Fruit fly (Drosophila melanogaster) whole organism, prepupa: Measurements from ENCODE around the gene CG9312.
A peak's percentile ranks its signal among the peaks of the same experiment; 100 is the strongest.

Experiments used
- CG10631 ChIP-seq: fragments of 200-800 bp; sonication (Bioruptor generic); optimal IDR thresholded peaks from 2 replicates; lab custom pipeline; 2016; ENCODE audit warnings: missing biosample characterization, missing genetic modification characterization
- CG10669 ChIP-seq: fragments of 200-800 bp; sonication (Bioruptor generic); optimal IDR thresholded peaks from 3 replicates; lab custom pipeline; 2018; ENCODE audit warnings: missing biosample characterization, mild to moderate bottlenecking, missing genetic modification characterization, moderate library complexity
- CG11294 ChIP-seq: fragments of 200-800 bp; sonication (Bioruptor generic); IDR thresholded peaks from 2 replicates; pipeline ENCODE4 v1.3.6; 2022; ENCODE audit warnings: missing biosample characterization, missing genetic modification characterization
- CG15336 ChIP-seq: fragments of 200-800 bp; sonication (Bioruptor generic); IDR thresholded peaks from 2 replicates; pipeline ENCODE4 v1.3.6; 2022; ENCODE audit warnings: missing biosample characterization, missing genetic modification characterization
- CG1621 ChIP-seq: fragments of 200-800 bp; sonication (Bioruptor generic); optimal IDR thresholded peaks from 3 replicates; lab custom pipeline; 2018; ENCODE audit warnings: missing biosample characterization, mild to moderate bottlenecking, missing genetic modification characterization
- CG16779 ChIP-seq: fragments of 200-800 bp; sonication (Bioruptor generic); optimal IDR thresholded peaks from 3 replicates; lab custom pipeline; 2017; ENCODE audit warnings: missing biosample characterization, mild to moderate bottlenecking, missing genetic modification characterization
- CG3032 ChIP-seq: fragments of 200-800 bp; optimal IDR thresholded peaks from 2 replicates; lab custom pipeline; 2019; ENCODE audit warnings: missing biosample characterization, mild to moderate bottlenecking, missing genetic modification characterization, moderate library complexity
- CG31627 ChIP-seq: fragments of 200-800 bp; sonication (Bioruptor generic); optimal IDR thresholded peaks from 3 replicates; lab custom pipeline; 2016; ENCODE audit warnings: missing biosample characterization, missing genetic modification characterization
- CG34406 ChIP-seq: fragments of 200-800 bp; sonication (Bioruptor generic); optimal IDR thresholded peaks from 3 replicates; lab custom pipeline; 2016; ENCODE audit warnings: missing biosample characterization, missing genetic modification characterization
- CG3919 ChIP-seq: fragments of 200-800 bp; sonication (Bioruptor generic); optimal IDR thresholded peaks from 3 replicates; lab custom pipeline; 2016; ENCODE audit warnings: missing biosample characterization, missing genetic modification characterization
- CG4318 ChIP-seq: fragments of 200-800 bp; sonication (Bioruptor generic); optimal IDR thresholded peaks from 3 replicates; lab custom pipeline; 2017; ENCODE audit warnings: missing biosample characterization, mild to moderate bottlenecking, missing genetic modification characterization
- CG6276 ChIP-seq: fragments of 200-800 bp; sonication (Bioruptor generic); optimal IDR thresholded peaks from 2 replicates; lab custom pipeline; 2017; ENCODE audit warnings: missing biosample characterization, mild to moderate bottlenecking, missing genetic modification characterization
- CG6808 ChIP-seq: fragments of 200-800 bp; sonication (Bioruptor generic); optimal IDR thresholded peaks from 3 replicates; lab custom pipeline; 2017; ENCODE audit warnings: missing biosample characterization, missing genetic modification characterization, mild to moderate bottlenecking, moderate library complexity, missing genetic modification reagents
- CG8119 ChIP-seq: fragments of 200-800 bp; sonication (Bioruptor generic); IDR thresholded peaks from 3 replicates; pipeline ENCODE4 v1.3.6; 2022; ENCODE audit warnings: missing biosample characterization, missing genetic modification characterization
- CG8632 ChIP-seq: fragments of 200-800 bp; sonication (Bioruptor generic); optimal IDR thresholded peaks from 3 replicates; lab custom pipeline; 2016; ENCODE audit warnings: missing biosample characterization, missing genetic modification characterization
- CG9139 ChIP-seq: fragments of 200-800 bp; sonication (Bioruptor generic); optimal IDR thresholded peaks from 3 replicates; lab custom pipeline; 2017; ENCODE audit warnings: missing biosample characterization, mild to moderate bottlenecking, missing genetic modification characterization
- Eip75B ChIP-seq: fragments of 200-800 bp; sonication (Bioruptor generic); optimal IDR thresholded peaks from 3 replicates; lab custom pipeline; 2016; ENCODE audit warnings: missing biosample characterization, missing genetic modification characterization
- Eip78C ChIP-seq: fragments of 200-800 bp; sonication (Bioruptor generic); peaks from one replicate; lab custom pipeline; 2016; ENCODE audit warnings: missing biosample characterization, missing genetic modification characterization
- Ets21C ChIP-seq: fragments of 200-800 bp; sonication (Bioruptor generic); optimal IDR thresholded peaks from 3 replicates; lab custom pipeline; 2016; ENCODE audit warnings: missing biosample characterization, missing genetic modification characterization
- Ets96B ChIP-seq: fragments of 200-800 bp; optimal IDR thresholded peaks from 2 replicates; lab custom pipeline; 2019; ENCODE audit warnings: missing biosample characterization, mild to moderate bottlenecking, missing genetic modification characterization, moderate library complexity
- Hr38 ChIP-seq: sonication (Bioruptor generic); optimal IDR thresholded peaks from 2 replicates; lab custom pipeline; 2016; ENCODE audit warnings: missing biosample characterization, missing genetic modification characterization
- Hr39 ChIP-seq: fragments of 200-800 bp; sonication (Bioruptor generic); optimal IDR thresholded peaks from 2 replicates; lab custom pipeline; 2016; ENCODE audit warnings: missing biosample characterization, missing genetic modification characterization
- Lpt ChIP-seq: fragments of 200-800 bp; sonication (Bioruptor generic); optimal IDR thresholded peaks from 3 replicates; lab custom pipeline; 2016; ENCODE audit warnings: missing biosample characterization, missing genetic modification characterization
- Met ChIP-seq: fragments of 200-800 bp; sonication (Bioruptor generic); optimal IDR thresholded peaks from 3 replicates; lab custom pipeline; 2016; ENCODE audit warnings: missing biosample characterization, missing genetic modification characterization
- OdsH ChIP-seq: fragments of 200-800 bp; sonication (Bioruptor generic); optimal IDR thresholded peaks from 3 replicates; lab custom pipeline; 2016; ENCODE audit warnings: missing biosample characterization, missing genetic modification characterization
- Sox102F ChIP-seq: fragments of 200-800 bp; sonication (Bioruptor generic); optimal IDR thresholded peaks from 2 replicates; lab custom pipeline; 2016; ENCODE audit warnings: missing biosample characterization, mild to moderate bottlenecking, missing genetic modification characterization
- Sox14 ChIP-seq: fragments of 200-800 bp; sonication (Bioruptor generic); optimal IDR thresholded peaks from 3 replicates; lab custom pipeline; 2016; ENCODE audit warnings: missing biosample characterization, missing genetic modification characterization
- Sox15 ChIP-seq: fragments of 200-800 bp; sonication (Bioruptor generic); optimal IDR thresholded peaks from 3 replicates; lab custom pipeline; 2016; ENCODE audit warnings: missing biosample characterization, missing genetic modification characterization
- achi ChIP-seq: fragments of 200-800 bp; sonication (Bioruptor generic); optimal IDR thresholded peaks from 3 replicates; lab custom pipeline; 2016; ENCODE audit warnings: missing biosample characterization, missing genetic modification characterization
- acj6 ChIP-seq: fragments of 200-800 bp; sonication (Bioruptor generic); optimal IDR thresholded peaks from 3 replicates; lab custom pipeline; 2016; ENCODE audit warnings: missing biosample characterization, missing genetic modification characterization
- cyc ChIP-seq: fragments of 200-800 bp; sonication (Bioruptor generic); optimal IDR thresholded peaks from 3 replicates; lab custom pipeline; 2016; ENCODE audit warnings: missing biosample characterization, missing genetic modification characterization
- dac ChIP-seq: fragments of 200-800 bp; sonication (Bioruptor generic); optimal IDR thresholded peaks from 2 replicates; lab custom pipeline; 2017; ENCODE audit warnings: missing biosample characterization, mild to moderate bottlenecking, missing genetic modification characterization
- dsx ChIP-seq: fragments of 200-800 bp; optimal IDR thresholded peaks from 3 replicates; lab custom pipeline; 2019; ENCODE audit warnings: missing biosample characterization, mild to moderate bottlenecking, missing genetic modification characterization, moderate library complexity; ENCODE audit not compliant: poor library complexity, severe bottlenecking
- eg ChIP-seq: fragments of 200-800 bp; sonication (Bioruptor generic); IDR thresholded peaks from 3 replicates; pipeline ENCODE4 v1.3.6; 2022; ENCODE audit warnings: missing biosample characterization, missing genetic modification characterization
- fd59A ChIP-seq: fragments of 200-800 bp; sonication (Bioruptor generic); optimal IDR thresholded peaks from 2 replicates; lab custom pipeline; 2017; ENCODE audit warnings: missing biosample characterization, mild to moderate bottlenecking, missing genetic modification characterization, missing genetic modification reagents
- fd85E ChIP-seq: fragments of 200-800 bp; sonication (Bioruptor generic); optimal IDR thresholded peaks from 3 replicates; lab custom pipeline; 2016; ENCODE audit warnings: missing biosample characterization, missing genetic modification characterization
- fkh ChIP-seq: fragments of 200-800 bp; sonication (Bioruptor generic); optimal IDR thresholded peaks from 3 replicates; lab custom pipeline; 2017; ENCODE audit warnings: missing biosample characterization, mild to moderate bottlenecking, missing genetic modification characterization, moderate library complexity
- lz ChIP-seq: fragments of 200-800 bp; sonication (Bioruptor generic); optimal IDR thresholded peaks from 3 replicates; lab custom pipeline; 2016; ENCODE audit warnings: missing biosample characterization, missing genetic modification characterization
- net ChIP-seq: fragments of 200-800 bp; sonication (Bioruptor generic); optimal IDR thresholded peaks from 3 replicates; lab custom pipeline; 2016; ENCODE audit warnings: missing biosample characterization, missing genetic modification characterization
- pdm3 ChIP-seq: fragments of 200-800 bp; sonication (Bioruptor generic); optimal IDR thresholded peaks from 3 replicates; lab custom pipeline; 2016; ENCODE audit warnings: missing biosample characterization, missing genetic modification characterization
- salr ChIP-seq, 2 experiments: fragments of 200-800 bp; sonication (Bioruptor generic); optimal IDR thresholded peaks; 3 replicates each; lab custom pipeline; 2016 to 2018; ENCODE audit warnings: missing biosample characterization in 2 of 2, missing genetic modification characterization in 2 of 2, mild to moderate bottlenecking in 1 of 2
- spab ChIP-seq: fragments of 200-800 bp; sonication (Bioruptor generic); optimal IDR thresholded peaks from 2 replicates; lab custom pipeline; 2017; ENCODE audit warnings: missing biosample characterization, mild to moderate bottlenecking, missing genetic modification characterization, missing genetic modification reagents
- ss ChIP-seq, 2 experiments: fragments of 200-800 bp; sonication (Bioruptor generic); optimal IDR thresholded peaks; 2 replicates in 1 of 2; 3 replicates in 1 of 2; lab custom pipeline; 2017 to 2018; ENCODE audit warnings: mild to moderate bottlenecking in 2 of 2, missing biosample characterization in 2 of 2, missing genetic modification characterization in 2 of 2, moderate library complexity in 1 of 2
- svp ChIP-seq: fragments of 200-800 bp; sonication (Bioruptor generic); peaks from one replicate; lab custom pipeline; 2016; ENCODE audit warnings: missing biosample characterization, missing genetic modification characterization
- topi ChIP-seq: fragments of 200-800 bp; sonication (Bioruptor generic); optimal IDR thresholded peaks from 3 replicates; lab custom pipeline; 2016; ENCODE audit warnings: missing biosample characterization, missing genetic modification characterization
- vri ChIP-seq: fragments of 200-800 bp; sonication (Bioruptor generic); optimal IDR thresholded peaks from 3 replicates; lab custom pipeline; 2016; ENCODE audit warnings: missing biosample characterization, mild to moderate bottlenecking, missing genetic modification characterization

Gene CG9312

DNA sequence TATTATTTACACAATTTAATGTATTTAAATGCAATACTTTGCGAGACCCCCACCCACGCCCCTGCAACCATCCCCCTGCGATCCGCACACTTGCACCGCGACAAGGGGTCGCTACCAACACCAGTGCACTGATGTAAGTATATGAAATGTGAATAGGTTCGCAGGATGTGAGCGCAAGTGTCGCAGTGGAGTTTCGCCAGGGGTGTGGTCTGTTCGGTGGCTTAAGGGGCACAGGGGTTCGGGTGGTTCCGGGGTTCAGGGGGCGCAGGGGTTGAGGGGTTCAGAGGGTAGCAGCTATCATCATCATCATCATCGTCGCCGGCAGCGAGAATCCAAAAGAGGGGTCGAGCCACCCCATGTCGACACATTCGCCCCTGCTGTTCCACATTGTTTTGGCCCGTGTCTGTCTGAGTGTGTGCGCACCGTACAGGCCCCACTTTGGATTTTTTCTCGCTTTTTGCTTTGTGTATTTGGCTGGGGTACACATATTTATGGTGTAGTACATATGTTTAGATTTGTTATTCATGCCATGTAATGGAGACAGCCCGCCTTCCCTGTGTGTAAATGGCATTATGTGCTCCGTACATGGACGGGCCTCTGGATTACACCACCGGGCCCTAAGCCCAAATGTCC lies 39.5 kb downstream of the CG9312 start:
- TF ChIP-seq Lpt (no peak), pdm3 (no peak), CG6276 (no peak), Eip75B (GFP tag; lab: Kevin White, UChicago) (no peak), CG11294 (no peak)

DNA sequence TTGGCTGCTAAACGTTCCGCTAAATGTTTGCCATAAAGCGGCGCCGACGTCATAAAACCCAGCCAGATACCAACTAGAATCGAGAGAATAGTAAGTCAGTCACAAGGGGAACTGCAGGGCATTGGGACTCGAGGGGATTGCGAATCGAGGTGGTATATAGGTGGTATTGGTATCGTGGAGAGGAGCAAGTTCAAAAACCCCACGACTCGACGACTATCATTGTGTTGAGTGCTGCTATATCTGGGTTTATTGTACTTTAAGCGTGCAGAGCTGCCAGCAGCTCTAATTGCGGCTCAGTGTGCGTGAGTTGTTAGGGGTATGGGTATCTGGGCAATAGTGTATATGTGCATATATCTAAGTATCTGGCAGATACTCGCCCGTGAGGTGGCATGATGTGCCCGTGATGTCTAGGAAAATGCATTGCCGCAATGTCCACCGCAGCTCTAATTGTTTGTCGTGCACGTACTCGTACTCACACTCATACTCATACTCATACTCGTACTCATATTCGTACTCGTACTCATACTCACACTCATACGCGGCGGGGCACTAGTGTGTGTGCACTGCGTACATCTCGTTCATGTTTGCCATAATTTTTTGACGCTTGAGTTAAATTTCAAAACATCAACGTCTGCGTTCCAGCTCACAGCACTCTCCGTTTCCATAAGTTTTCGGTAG lies 40.6 kb downstream of the CG9312 start:
- TF ChIP-seq OdsH (GFP tag; lab: Kevin White, UChicago) (no peak), CG1621 (tag; lab: Kevin White, UChicago) (no peak), CG10669 (GFP tag; lab: Kevin White, UChicago) (no peak), Lpt (peak; percentile 14), svp (peak; percentile 60), CG31627 (GFP tag; lab: Kevin White, UChicago) (no peak)

DNA sequence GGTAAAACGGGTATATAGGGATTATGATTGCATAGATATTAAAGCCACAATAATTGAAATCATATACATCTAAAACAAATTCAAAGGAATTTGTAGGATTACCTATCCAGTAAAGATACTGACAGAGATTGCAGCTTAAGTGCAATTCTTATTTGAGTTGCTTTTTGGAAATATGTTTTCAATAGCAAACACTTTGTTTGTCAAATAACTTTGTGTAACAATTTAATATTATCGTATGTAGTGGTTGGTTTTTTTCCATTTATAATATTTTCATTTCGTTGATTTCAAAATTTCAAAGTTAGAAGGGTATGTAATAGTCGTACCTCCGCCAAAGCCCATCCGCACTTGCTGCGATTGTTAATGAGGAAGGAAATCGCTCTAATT lies 41.1 kb downstream of the CG9312 start:
- TF ChIP-seq CG6808 (GFP tag; lab: Kevin White, UChicago): peak; percentile 5
- TF ChIP-seq CG8632: peak; percentile 16
- peak; percentile 28 for TF ChIP-seq CG3032 (tag; lab: Kevin White, UChicago)
- peak; percentile 84 for TF ChIP-seq CG4318 (GFP tag; lab: Kevin White, UChicago)
- peak; percentile 59 for TF ChIP-seq dac (GFP tag; lab: Kevin White, UChicago)
- TF ChIP-seq topi (GFP tag; lab: Kevin White, UChicago): peak; percentile 61
- peak; percentile 32 for TF ChIP-seq spab (GFP tag; lab: Kevin White, UChicago)
- peak; percentile 55 for TF ChIP-seq Met (GFP tag; lab: Kevin White, UChicago)
- peak; percentile 49 for TF ChIP-seq Hr39 (GFP tag; lab: Kevin White, UChicago)
- TF ChIP-seq Hr38 (GFP tag; lab: Kevin White, UChicago): no peak
- TF ChIP-seq fd59A: peak; percentile 33
- TF ChIP-seq eg (GFP tag; lab: Robert Waterston, UW): peak; percentile 59
- TF ChIP-seq Ets96B (tag; lab: Kevin White, UChicago): peak; percentile 22
- peak; percentile 64 for TF ChIP-seq CG3919 (GFP tag; lab: Kevin White, UChicago)
- peak; percentile 55 for TF ChIP-seq CG10631 (GFP tag; lab: Kevin White, UChicago)
- peak; percentile 68 for TF ChIP-seq achi (GFP tag; lab: Kevin White, UChicago)
- peak; percentile 46 for TF ChIP-seq CG34406
- TF ChIP-seq Lpt: peak; percentile 43
- TF ChIP-seq Sox15: no peak
- TF ChIP-seq acj6 (GFP tag; lab: Kevin White, UChicago): peak; percentile 61
- peak; percentile 25 for TF ChIP-seq cyc (GFP tag; lab: Kevin White, UChicago)
- TF ChIP-seq dsx (GFP tag; lab: Kevin White, UChicago): no peak
- peak; percentile 65 for TF ChIP-seq CG15336 (GFP tag; lab: Robert Waterston, UW)
- no peak for TF ChIP-seq fd85E (GFP tag; lab: Kevin White, UChicago)
- TF ChIP-seq net (GFP tag; lab: Kevin White, UChicago): peak; percentile 67
- TF ChIP-seq OdsH (GFP tag; lab: Kevin White, UChicago): peak; percentile 71
- peak; percentile 44 for TF ChIP-seq Sox102F
- no peak for TF ChIP-seq fkh (GFP tag; lab: Kevin White, UChicago)
- no peak for TF ChIP-seq vri
- peak; percentile 75 for TF ChIP-seq CG8119
- peak; percentile 75 for TF ChIP-seq pdm3
- TF ChIP-seq Ets21C: peak; percentile 21
- TF ChIP-seq CG9139 (GFP tag; lab: Kevin White, UChicago): no peak
- peak; percentile 56 for TF ChIP-seq lz (GFP tag; lab: Kevin White, UChicago)
- peak in 1 of 2 experiments; percentile 86 for TF ChIP-seq salr (GFP tag; optimal IDR thresholded peaks at IDR 0.05; lab: Kevin White, UChicago)
- no peak for TF ChIP-seq CG1621 (tag; lab: Kevin White, UChicago)
- TF ChIP-seq CG6276: peak; percentile 74
- TF ChIP-seq Eip78C: peak; percentile 94
- TF ChIP-seq CG31627 (GFP tag; lab: Kevin White, UChicago): peak; percentile 20
- TF ChIP-seq ss (GFP tag; optimal IDR thresholded peaks at IDR 0.05; lab: Kevin White, UChicago): peak in 1 of 2 experiments; percentile 25
- TF ChIP-seq Sox14 (GFP tag; lab: Kevin White, UChicago): peak; percentile 62
- TF ChIP-seq CG16779 (tag; lab: Kevin White, UChicago): peak; percentile 29
